Fruit fly (Drosophila melanogaster) whole organism, embryonic: ENCODE results near the gene pim.
A peak's percentile ranks its signal among the peaks of the same experiment; 100 is the strongest.

Source experiments
- BEAF-32 ChIP-seq: fragments of 200-800 bp; sonication (Bioruptor generic); optimal IDR thresholded peaks from 3 replicates; lab custom pipeline; 2017; ENCODE audit warnings: missing biosample characterization, missing genetic modification characterization, mild to moderate bottlenecking, moderate library complexity, missing genetic modification reagents
- Bgb ChIP-seq: fragments of 200-800 bp; sonication (Bioruptor generic); IDR thresholded peaks from 2 replicates; pipeline ENCODE4 v1.3.6; 2022; ENCODE audit warnings: missing biosample characterization, missing genetic modification characterization; ENCODE audit not compliant: partially characterized antibody
- CG10654 ChIP-seq: fragments of 200-800 bp; sonication (Bioruptor generic); optimal IDR thresholded peaks from 2 replicates; lab custom pipeline; 2016; ENCODE audit warnings: missing biosample characterization, missing genetic modification characterization
- CG10979 ChIP-seq: fragments of 200-800 bp; sonication (Bioruptor generic); optimal IDR thresholded peaks from 2 replicates; lab custom pipeline; 2018; ENCODE audit warnings: missing biosample characterization, mild to moderate bottlenecking, missing genetic modification characterization, moderate library complexity
- CG1233 ChIP-seq: fragments of 200-800 bp; sonication (Bioruptor generic); optimal IDR thresholded peaks from 4 replicates; lab custom pipeline; 2018; ENCODE audit warnings: missing biosample characterization, mild to moderate bottlenecking, missing genetic modification characterization
- CG14860 ChIP-seq: fragments of 200-800 bp; sonication (Bioruptor generic); IDR thresholded peaks from 3 replicates; pipeline ENCODE4 v1.3.6; 2022; ENCODE audit warnings: missing biosample characterization, missing genetic modification characterization; ENCODE audit not compliant: partially characterized antibody
- CG15514 ChIP-seq: fragments of 200-800 bp; sonication (Bioruptor generic); optimal IDR thresholded peaks from 3 replicates; lab custom pipeline; 2017; ENCODE audit warnings: missing biosample characterization, missing genetic modification characterization, mild to moderate bottlenecking, moderate library complexity, missing genetic modification reagents
- CG1603 ChIP-seq: fragments of 200-800 bp; sonication (Bioruptor generic); optimal IDR thresholded peaks from 2 replicates; lab custom pipeline; 2019; ENCODE audit warnings: missing biosample characterization, mild to moderate bottlenecking, missing genetic modification characterization, moderate library complexity
- CG1832 ChIP-seq: fragments of 200-800 bp; sonication (Bioruptor generic); optimal IDR thresholded peaks from 2 replicates; lab custom pipeline; 2017; ENCODE audit warnings: missing biosample characterization, mild to moderate bottlenecking, missing genetic modification characterization, inconsistent platforms
- CG18599 ChIP-seq: fragments of 200-800 bp; sonication (Bioruptor generic); optimal IDR thresholded peaks from 3 replicates; lab custom pipeline; 2017; ENCODE audit warnings: missing biosample characterization, missing genetic modification characterization, mild to moderate bottlenecking, moderate library complexity, missing genetic modification reagents
- CG2199 ChIP-seq: fragments of 200-800 bp; sonication (Bioruptor generic); IDR thresholded peaks from 3 replicates; pipeline ENCODE4 v1.3.6; 2022; ENCODE audit warnings: missing biosample characterization, missing genetic modification characterization
- CG30431 ChIP-seq: fragments of 200-800 bp; sonication (Bioruptor generic); optimal IDR thresholded peaks from 2 replicates; lab custom pipeline; 2017; ENCODE audit warnings: missing biosample characterization, missing genetic modification characterization
- CG32532 ChIP-seq: fragments of 200-800 bp; sonication (Bioruptor generic); IDR thresholded peaks from 2 replicates; pipeline ENCODE4 v1.3.6; 2022; ENCODE audit warnings: missing biosample characterization, missing genetic modification characterization
- CG32767 ChIP-seq: fragments of 200-800 bp; sonication (Bioruptor generic); IDR thresholded peaks from 2 replicates; pipeline ENCODE4 v1.3.6; 2022; ENCODE audit warnings: missing biosample characterization, missing genetic modification characterization
- CG32772 ChIP-seq: fragments of 200-800 bp; sonication (Bioruptor generic); IDR thresholded peaks from 2 replicates; pipeline ENCODE4 v1.3.6; 2022; ENCODE audit warnings: missing biosample characterization, missing genetic modification characterization
- CG33557 ChIP-seq: fragments of 200-800 bp; sonication (Bioruptor generic); optimal IDR thresholded peaks from 2 replicates; lab custom pipeline; 2019; ENCODE audit warnings: missing biosample characterization, mild to moderate bottlenecking, missing genetic modification characterization, moderate library complexity
- CG4730 ChIP-seq: fragments of 200-800 bp; sonication (Bioruptor generic); IDR thresholded peaks from 2 replicates; pipeline ENCODE4 v1.3.6; 2022; ENCODE audit warnings: missing biosample characterization, missing genetic modification characterization
- CG5245 ChIP-seq: fragments of 200-800 bp; sonication (Bioruptor generic); optimal IDR thresholded peaks from 3 replicates; lab custom pipeline; 2016; ENCODE audit warnings: missing biosample characterization, missing genetic modification characterization
- CG8290 ChIP-seq, 3 experiments: fragments of 200-800 bp; sonication (Bioruptor generic); optimal IDR thresholded peaks; 2 replicates each; lab custom pipeline; 2016 to 2019; ENCODE audit warnings: missing biosample characterization in 3 of 3, missing genetic modification characterization in 3 of 3, mild to moderate bottlenecking in 2 of 3, moderate library complexity in 1 of 3
- CG9797 ChIP-seq: fragments of 200-800 bp; sonication (Bioruptor generic); optimal IDR thresholded peaks from 3 replicates; lab custom pipeline; 2018; ENCODE audit warnings: missing biosample characterization, mild to moderate bottlenecking, missing genetic modification characterization
- Camta ChIP-seq: fragments of 200-800 bp; sonication (Bioruptor generic); optimal IDR thresholded peaks from 2 replicates; lab custom pipeline; 2016; ENCODE audit warnings: missing biosample characterization, missing genetic modification characterization
- CoRest ChIP-seq: fragments of 200-800 bp; sonication (Bioruptor generic); optimal IDR thresholded peaks from 3 replicates; lab custom pipeline; 2018; ENCODE audit warnings: missing biosample characterization, mild to moderate bottlenecking, missing genetic modification characterization, moderate library complexity
- D19A ChIP-seq: fragments of 200-800 bp; optimal IDR thresholded peaks from 3 replicates; lab custom pipeline; 2019; ENCODE audit warnings: missing biosample characterization, mild to moderate bottlenecking, missing genetic modification characterization, moderate library complexity
- D19B ChIP-seq: fragments of 200-800 bp; sonication (Bioruptor generic); optimal IDR thresholded peaks from 2 replicates; lab custom pipeline; 2017; ENCODE audit warnings: missing biosample characterization, mild to moderate bottlenecking, missing genetic modification characterization
- Doc3 ChIP-seq: fragments of 200-800 bp; sonication (Bioruptor generic); IDR thresholded peaks from 3 replicates; pipeline ENCODE4 v1.3.6; 2022; ENCODE audit warnings: missing biosample characterization, missing genetic modification characterization; ENCODE audit not compliant: partially characterized antibody
- Fer3 ChIP-seq: fragments of 200-800 bp; sonication (Bioruptor generic); optimal IDR thresholded peaks from 2 replicates; lab custom pipeline; 2018; ENCODE audit warnings: missing biosample characterization, mild to moderate bottlenecking, missing genetic modification characterization, moderate library complexity
- Gsc ChIP-seq: fragments of 200-800 bp; sonication (Bioruptor generic); IDR thresholded peaks from 2 replicates; pipeline ENCODE4 v1.3.6; 2022; ENCODE audit warnings: missing biosample characterization, missing genetic modification characterization
- H15 ChIP-seq: fragments of 200-800 bp; sonication (Bioruptor generic); IDR thresholded peaks from 3 replicates; pipeline ENCODE4 v1.3.6; 2022; ENCODE audit warnings: missing biosample characterization, missing genetic modification characterization
- Max ChIP-seq: fragments of 200-800 bp; sonication (Bioruptor generic); optimal IDR thresholded peaks from 2 replicates; lab custom pipeline; 2016; ENCODE audit warnings: missing biosample characterization, mild to moderate bottlenecking, missing genetic modification characterization
- Meics ChIP-seq: fragments of 200-800 bp; sonication (Bioruptor generic); optimal IDR thresholded peaks from 2 replicates; lab custom pipeline; 2017; ENCODE audit warnings: missing biosample characterization, mild to moderate bottlenecking, missing genetic modification characterization
- Oli ChIP-seq: fragments of 200-800 bp; sonication (Bioruptor generic); optimal IDR thresholded peaks from 2 replicates; lab custom pipeline; 2018; ENCODE audit warnings: missing biosample characterization, mild to moderate bottlenecking, missing genetic modification characterization, moderate library complexity
- Six4 ChIP-seq: fragments of 200-800 bp; sonication (Bioruptor generic); optimal IDR thresholded peaks from 2 replicates; lab custom pipeline; 2016; ENCODE audit warnings: missing biosample characterization, missing genetic modification characterization
- ap ChIP-seq: fragments of 200-800 bp; sonication (Bioruptor generic); IDR thresholded peaks from 2 replicates; pipeline ENCODE4 v1.3.6; 2022; ENCODE audit warnings: missing biosample characterization, missing genetic modification characterization
- az2 ChIP-seq: fragments of 200-800 bp; sonication (Bioruptor generic); optimal IDR thresholded peaks from 3 replicates; lab custom pipeline; 2016; ENCODE audit warnings: missing biosample characterization, missing genetic modification characterization
- cad ChIP-seq: fragments of >200 bp; optimal IDR thresholded peaks from 2 replicates; lab custom pipeline; 2017; ENCODE audit warnings: missing biosample characterization, missing genetic modification characterization
- cato ChIP-seq: fragments of 200-800 bp; sonication (Bioruptor generic); optimal IDR thresholded peaks from 2 replicates; lab custom pipeline; 2016; ENCODE audit warnings: missing biosample characterization, missing genetic modification characterization, borderline replicate concordance
- chif ChIP-seq, 2 experiments: fragments of 200-800 bp; sonication (Bioruptor generic); optimal IDR thresholded peaks; 3 replicates each; lab custom pipeline; 2016; ENCODE audit warnings: missing biosample characterization in 2 of 2, missing genetic modification characterization in 2 of 2
- crol ChIP-seq: fragments of 200-800 bp; sonication (Bioruptor generic); IDR thresholded peaks from 2 replicates; pipeline ENCODE4 v1.3.6; 2022; ENCODE audit warnings: missing biosample characterization, missing genetic modification characterization
- fd96Cb ChIP-seq: fragments of 200-800 bp; sonication (Bioruptor generic); optimal IDR thresholded peaks from 2 replicates; lab custom pipeline; 2018; ENCODE audit warnings: missing biosample characterization, mild to moderate bottlenecking, missing genetic modification characterization, moderate library complexity
- gce ChIP-seq: fragments of 200-800 bp; sonication (Bioruptor generic); IDR thresholded peaks from 3 replicates; pipeline ENCODE4 v1.3.6; 2022; ENCODE audit warnings: missing biosample characterization, missing genetic modification characterization
- grn ChIP-seq: fragments of 200-800 bp; sonication (Bioruptor generic); optimal IDR thresholded peaks from 3 replicates; lab custom pipeline; 2017; ENCODE audit warnings: missing biosample characterization, missing genetic modification characterization
- lab ChIP-seq: fragments of 200-800 bp; sonication (Bioruptor generic); optimal IDR thresholded peaks from 3 replicates; lab custom pipeline; 2017; ENCODE audit warnings: missing biosample characterization, missing genetic modification characterization, mild to moderate bottlenecking, moderate library complexity, missing genetic modification reagents
- luna ChIP-seq: fragments of 200-800 bp; sonication (Bioruptor generic); optimal IDR thresholded peaks from 2 replicates; lab custom pipeline; 2016; ENCODE audit warnings: missing biosample characterization, missing genetic modification characterization
- mam ChIP-seq: fragments of 200-800 bp; sonication (Bioruptor generic); optimal IDR thresholded peaks from 3 replicates; lab custom pipeline; 2016; ENCODE audit warnings: missing biosample characterization, missing genetic modification characterization
- psq ChIP-seq: fragments of 200-800 bp; sonication (Bioruptor generic); optimal IDR thresholded peaks from 2 replicates; lab custom pipeline; 2017; ENCODE audit warnings: missing biosample characterization, missing genetic modification characterization
- ro ChIP-seq: fragments of 200-800 bp; sonication (Bioruptor generic); IDR thresholded peaks from 2 replicates; pipeline ENCODE4 v1.3.6; 2022; ENCODE audit warnings: missing biosample characterization, missing genetic modification characterization
- tgo ChIP-seq: fragments of 200-800 bp; sonication (Bioruptor generic); IDR thresholded peaks from 3 replicates; pipeline ENCODE4 v1.3.6; 2022; ENCODE audit warnings: missing biosample characterization, missing genetic modification characterization
- ttk ChIP-seq: fragments of 200-800 bp; sonication (Bioruptor generic); IDR thresholded peaks from 2 replicates; pipeline ENCODE4 v2.1.2; 2022; ENCODE audit warnings: missing biosample characterization, missing genetic modification characterization
- tup ChIP-seq: fragments of 200-800 bp; sonication (Bioruptor generic); optimal IDR thresholded peaks from 2 replicates; lab custom pipeline; 2016; ENCODE audit warnings: missing biosample characterization, mild to moderate bottlenecking, missing genetic modification characterization, moderate library complexity
- zfh1 ChIP-seq: fragments of 200-800 bp; sonication (Bioruptor generic); IDR thresholded peaks from 3 replicates; pipeline ENCODE4 v1.3.6; 2022; ENCODE audit warnings: missing biosample characterization, missing genetic modification characterization

Gene pim

dm6 chr2L:10408122-10408576, 45.4 kb downstream of the pim start, which contains the start of the genes Ip259 and RpS27A (continued):
- TF ChIP-seq CG14860 (GFP tag; lab: Robert Waterston, UW) (no peak), luna (GFP tag; lab: Kevin White, UChicago) (peak; percentile 56), gce (GFP tag; lab: Robert Waterston, UW) (peak; percentile 83; the same call in 2 of the 3 replicates), CG1832 (no peak), CG18599 (no peak), D19A (tag; lab: Kevin White, UChicago) (peak; percentile 45), CG33557 (GFP tag; lab: Kevin White, UChicago) (peak; percentile 69), CG5245 (peak; percentile 7), CG30431 (GFP tag; lab: Kevin White, UChicago) (peak; percentile 69), CG10979 (peak; percentile 57), ap (GFP tag; lab: Robert Waterston, UW) (no peak; the same call in 1 of the 2 replicates), az2 (peak; percentile 55), cad (no peak), CG1603 (tag; lab: Kevin White, UChicago) (peak; percentile 100), Gsc (GFP tag; lab: Robert Waterston, UW) (no peak), CG10654 (GFP tag; lab: Kevin White, UChicago) (peak; percentile 69), Meics (GFP tag; lab: Kevin White, UChicago) (peak; percentile 91), CG2199 (GFP tag; lab: Robert Waterston, UW) (no peak), cato (GFP tag; lab: Kevin White, UChicago) (peak; percentile 36), H15 (GFP tag; lab: Robert Waterston, UW) (peak; percentile 71), CG32772 (no peak; the same call in 1 of the 2 replicates), CG8290 (GFP tag; optimal IDR thresholded peaks at IDR 0.05; lab: Kevin White, UChicago) (peak; percentile 74), CG8290 (tag; optimal IDR thresholded peaks at IDR 0.05; lab: Kevin White, UChicago) (peak in 1 of 2 experiments; percentile 63), Camta (GFP tag; lab: Kevin White, UChicago) (peak; percentile 81), grn (GFP tag; lab: Kevin White, UChicago) (no peak), CoRest (tag; lab: Kevin White, UChicago) (peak; percentile 65), Oli (no peak), fd96Cb (peak; percentile 42), Max (GFP tag; lab: Kevin White, UChicago) (peak; percentile 86), CG9797 (GFP tag; lab: Kevin White, UChicago) (peak; percentile 29), D19B (GFP tag; lab: Kevin White, UChicago) (peak; percentile 56), CG32532 (GFP tag; lab: Robert Waterston, UW) (peak; percentile 83), CG32767 (GFP tag; lab: Robert Waterston, UW) (peak; percentile 61; the same call in 1 of the 2 replicates), CG4730 (GFP tag; lab: Robert Waterston, UW) (peak; percentile 35; the same call in 1 of the 2 replicates), zfh1 (GFP tag; lab: Robert Waterston, UW) (peak; percentile 90), crol (GFP tag; lab: Robert Waterston, UW) (no peak), Fer3 (peak; percentile 85), Doc3 (no peak), CG15514 (GFP tag; lab: Kevin White, UChicago) (peak; percentile 92), tgo (GFP tag; lab: Robert Waterston, UW) (peak; percentile 55), ttk (peak; percentile 75), BEAF-32 (GFP tag; lab: Kevin White, UChicago) (peak; percentile 40), lab (no peak), Six4 (peak; percentile 7), CG1233 (GFP tag; lab: Kevin White, UChicago) (peak; percentile 89), chif (GFP tag; optimal IDR thresholded peaks at IDR 0.05; lab: Kevin White, UChicago) (peak; percentile 53 to 75), Bgb (GFP tag; lab: Robert Waterston, UW) (peak; percentile 16; the same call in 1 of the 2 replicates), tup (GFP tag; lab: Kevin White, UChicago) (no peak), mam (GFP tag; lab: Kevin White, UChicago) (peak; percentile 71), psq (GFP tag; lab: Kevin White, UChicago) (peak; percentile 27), ro (no peak)
